Fruit fly (Drosophila melanogaster): ENCODE data around the gene CG43347.

CG43347 gene

dm6 chrX:10561433-10561832, 58.6 kb downstream of the CG43347 start (continued):
- TF ChIP-seq CG6276 (GFP tag; optimal IDR thresholded peaks at IDR 0.05) (peak; percentile 79), Lpt (GFP tag; optimal IDR thresholded peaks at IDR 0.05) (peak; percentile 65), Gug (GFP tag; IDR thresholded peaks at IDR 0.05) (peak; percentile 76), CG3032 (tag; optimal IDR thresholded peaks at IDR 0.05) (peak; percentile 45), svp (GFP tag) (peak; percentile 77), CG15336 (GFP tag; IDR thresholded peaks at IDR 0.05) (peak; percentile 89), Eip75B (GFP tag; optimal IDR thresholded peaks at IDR 0.05) (peak; percentile 56), fd59A (GFP tag; optimal IDR thresholded peaks at IDR 0.05) (no peak), Met (GFP tag; optimal IDR thresholded peaks at IDR 0.05) (peak; percentile 70), OdsH (GFP tag; optimal IDR thresholded peaks at IDR 0.05) (peak; percentile 82), pdm3 (GFP tag; optimal IDR thresholded peaks at IDR 0.05) (peak; percentile 77), fkh (GFP tag; optimal IDR thresholded peaks at IDR 0.05) (no peak), Hr4 (GFP tag; optimal IDR thresholded peaks at IDR 0.05) (peak; percentile 78), Smox (GFP tag; optimal IDR thresholded peaks at IDR 0.05) (peak; percentile 67), lz (GFP tag; optimal IDR thresholded peaks at IDR 0.05) (peak; percentile 51), Hr38 (GFP tag; optimal IDR thresholded peaks at IDR 0.05) (no peak), vri (GFP tag; optimal IDR thresholded peaks at IDR 0.05) (peak; percentile 15), Hr39 (GFP tag; optimal IDR thresholded peaks at IDR 0.05) (peak; percentile 46), CG16779 (tag; optimal IDR thresholded peaks at IDR 0.05) (peak; percentile 5), CG6792 (GFP tag; optimal IDR thresholded peaks at IDR 0.05) (peak; percentile 48), net (GFP tag; optimal IDR thresholded peaks at IDR 0.05) (peak; percentile 64), Ets21C (GFP tag; optimal IDR thresholded peaks at IDR 0.05) (peak; percentile 45), CG32006 (GFP tag; optimal IDR thresholded peaks at IDR 0.05) (peak; percentile 90), CG8319 (GFP tag; optimal IDR thresholded peaks at IDR 0.05) (peak; percentile 15), salr (GFP tag; optimal IDR thresholded peaks at IDR 0.05) (peak in 1 of 2 experiments; percentile 68), CG1621 (tag; optimal IDR thresholded peaks at IDR 0.05) (peak; percentile 13), Blimp-1 (GFP tag; optimal IDR thresholded peaks at IDR 0.05) (peak; percentile 25), ss (GFP tag; optimal IDR thresholded peaks at IDR 0.05) (peak in 1 of 2 experiments; percentile 34), CG8119 (GFP tag; IDR thresholded peaks at IDR 0.05) (peak; percentile 86), Sox14 (GFP tag; optimal IDR thresholded peaks at IDR 0.05) (peak; percentile 54), CG34406 (GFP tag; optimal IDR thresholded peaks at IDR 0.05) (peak; percentile 69), Eip93F (GFP tag; optimal IDR thresholded peaks at IDR 0.05) (no peak)

- peak; percentile 72; the same call in 1 of the 3 replicates for TF ChIP-seq eg (GFP tag; IDR thresholded peaks at IDR 0.05)
- peak; percentile 17 for TF ChIP-seq Lpt (GFP tag; optimal IDR thresholded peaks at IDR 0.05)
- TF ChIP-seq CG6276 (GFP tag; optimal IDR thresholded peaks at IDR 0.05): peak; percentile 65
- peak; percentile 59; the same call in 1 of the 2 replicates for TF ChIP-seq CG15336 (GFP tag; IDR thresholded peaks at IDR 0.05)
- TF ChIP-seq topi (GFP tag; optimal IDR thresholded peaks at IDR 0.05): no peak
- peak; percentile 66; the same call in 2 of the 3 replicates for TF ChIP-seq CG8119 (GFP tag; IDR thresholded peaks at IDR 0.05)
- TF ChIP-seq achi (GFP tag; optimal IDR thresholded peaks at IDR 0.05): no peak
These were observed 61.9 kb downstream of the CG43347 start for dm6 chrX:10558060-10558459.

DNA sequence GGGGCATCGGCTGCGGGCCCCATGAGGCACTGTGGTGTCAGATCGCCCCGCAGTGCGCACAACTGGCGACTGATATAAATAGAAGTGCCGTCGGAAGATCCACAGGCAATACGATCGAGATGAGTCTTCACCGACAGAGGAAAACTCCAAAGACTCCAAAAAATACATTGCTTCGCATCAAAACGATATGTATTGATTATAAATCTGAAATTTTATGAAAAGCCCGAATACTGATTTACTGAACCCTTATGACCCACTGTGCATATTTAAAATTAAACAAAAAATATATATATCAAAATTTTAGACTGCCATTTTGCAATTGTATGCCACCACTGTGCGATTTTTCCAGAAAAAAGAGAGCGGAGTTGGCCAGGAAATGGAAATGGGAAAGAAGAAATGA, 62.6 kb downstream of the CG43347 start:
- peak; percentile 96 for TF ChIP-seq svp (GFP tag)
- TF ChIP-seq CG15336 (GFP tag; IDR thresholded peaks at IDR 0.05): peak; percentile 94
- TF ChIP-seq CG3919 (GFP tag; optimal IDR thresholded peaks at IDR 0.05): peak; percentile 92
- peak; percentile 59 for TF ChIP-seq fd59A (GFP tag; optimal IDR thresholded peaks at IDR 0.05)
- TF ChIP-seq Hr4 (GFP tag; optimal IDR thresholded peaks at IDR 0.05): peak; percentile 93
- TF ChIP-seq CG1621 (tag; optimal IDR thresholded peaks at IDR 0.05): peak; percentile 57
- TF ChIP-seq lz (GFP tag; optimal IDR thresholded peaks at IDR 0.05): peak; percentile 91
- peak; percentile 82 for TF ChIP-seq Blimp-1 (GFP tag; optimal IDR thresholded peaks at IDR 0.05)
- TF ChIP-seq Lpt (GFP tag; optimal IDR thresholded peaks at IDR 0.05): peak; percentile 95
- peak; percentile 75 for TF ChIP-seq CG11902 (GFP tag; optimal IDR thresholded peaks at IDR 0.05)
- peak; percentile 76 for TF ChIP-seq Ets96B (tag; optimal IDR thresholded peaks at IDR 0.05)
- peak; percentile 67 for TF ChIP-seq spab (GFP tag; optimal IDR thresholded peaks at IDR 0.05)
- peak; percentile 71 for TF ChIP-seq Sox15 (GFP tag; optimal IDR thresholded peaks at IDR 0.05)
- TF ChIP-seq Hr39 (GFP tag; optimal IDR thresholded peaks at IDR 0.05): peak; percentile 85
- peak; percentile 18 to 94 for TF ChIP-seq salr (GFP tag; optimal IDR thresholded peaks at IDR 0.05)
- no peak for TF ChIP-seq Hr38 (GFP tag; optimal IDR thresholded peaks at IDR 0.05)
- TF ChIP-seq eg (GFP tag; IDR thresholded peaks at IDR 0.05): peak; percentile 84
- peak; percentile 87 for TF ChIP-seq CG11762 (GFP tag; optimal IDR thresholded peaks at IDR 0.05; ENCODE audit: insufficient read depth)
- TF ChIP-seq Ets21C (GFP tag; optimal IDR thresholded peaks at IDR 0.05): peak; percentile 81
- TF ChIP-seq achi (GFP tag; optimal IDR thresholded peaks at IDR 0.05): peak; percentile 93
- peak; percentile 93 for TF ChIP-seq topi (GFP tag; optimal IDR thresholded peaks at IDR 0.05)
- TF ChIP-seq CG8632 (GFP tag; optimal IDR thresholded peaks at IDR 0.05): peak; percentile 83
- TF ChIP-seq CG31627 (GFP tag; optimal IDR thresholded peaks at IDR 0.05): peak; percentile 86
- peak; percentile 83 for TF ChIP-seq CG6163 (GFP tag; IDR thresholded peaks at IDR 0.05)
- TF ChIP-seq ss (GFP tag; optimal IDR thresholded peaks at IDR 0.05): peak; percentile 41 to 69
- TF ChIP-seq CG9139 (GFP tag; optimal IDR thresholded peaks at IDR 0.05): peak; percentile 44
- TF ChIP-seq esn (GFP tag; optimal IDR thresholded peaks at IDR 0.05): peak; percentile 93

Measured in whole organism, prepupa.